Worm (Caenorhabditis elegans) whole organism, early embryonic: ENCODE results near the gene col-125.

Source experiments
- B0310.2 ChIP-seq: sonication (generic microtip); optimal IDR thresholded peaks from 2 replicates; lab custom pipeline; 2016; ENCODE audit warnings: mild to moderate bottlenecking, missing genetic modification characterization, missing compliant biosample characterization
- ama-1 ChIP-seq: fragments of 150-350 bp; optimal IDR thresholded peaks from 2 replicates; lab custom pipeline; 2014
- ceh-13 ChIP-seq: fragments of 200-800 bp; sonication (Bioruptor generic); optimal IDR thresholded peaks from 2 replicates; lab custom pipeline; 2018; ENCODE audit warnings: mild to moderate bottlenecking, missing genetic modification characterization, missing compliant biosample characterization
- ceh-36 ChIP-seq: sonication (generic microtip); optimal IDR thresholded peaks from 2 replicates; lab custom pipeline; 2016; ENCODE audit warnings: missing genetic modification characterization, inconsistent platforms, missing compliant biosample characterization
- flt-1 ChIP-seq: fragments of 200-800 bp; sonication (Bioruptor generic); IDR thresholded peaks from 2 replicates; pipeline ENCODE4 v1.3.6; 2022; ENCODE audit warnings: missing genetic modification characterization, missing compliant biosample characterization
- pes-1 ChIP-seq: fragments of 200-800 bp; sonication (Bioruptor generic); IDR thresholded peaks from 2 replicates; pipeline ENCODE4 v1.3.6; 2022; ENCODE audit warnings: missing genetic modification reagents, missing genetic modification characterization, missing compliant biosample characterization
- scrt-1 ChIP-seq: fragments of 200-800 bp; sonication (Bioruptor generic); IDR thresholded peaks from 2 replicates; pipeline ENCODE4 v1.3.6; 2022; ENCODE audit warnings: missing genetic modification characterization, missing compliant biosample characterization
- sea-1 ChIP-seq: fragments of 200-800 bp; sonication (Bioruptor generic); conservative IDR thresholded peaks from 2 replicates; pipeline ENCODE4 v1.3.6; 2022; ENCODE audit warnings: missing genetic modification characterization, missing compliant biosample characterization
- tbx-11 ChIP-seq: fragments of 200-800 bp; sonication (Bioruptor generic); IDR thresholded peaks from 2 replicates; pipeline ENCODE4 v1.3.6; 2022; ENCODE audit warnings: missing genetic modification characterization, missing compliant biosample characterization
- tbx-37 ChIP-seq: fragments of 200-800 bp; sonication (Bioruptor generic); conservative IDR thresholded peaks from 2 replicates; pipeline ENCODE4 v1.3.6; 2022; ENCODE audit warnings: missing genetic modification reagents, missing genetic modification characterization, missing compliant biosample characterization
- tra-4 ChIP-seq: sonication (generic microtip); optimal IDR thresholded peaks from 2 replicates; lab custom pipeline; 2017; ENCODE audit warnings: missing genetic modification characterization, missing compliant biosample characterization

- TF ChIP-seq tra-4 (no peak), B0310.2 (tag; lab: Kevin White, UChicago) (no peak), scrt-1 (GFP tag; lab: Robert Waterston, UW) (no peak), flt-1 (GFP tag; lab: Robert Waterston, UW) (no peak), tbx-11 (no peak), ceh-13 (GFP tag; lab: Kevin White, UChicago) (no peak), ama-1 (no peak), tbx-37 (no peak), sea-1 (no peak), ceh-36 (tag; lab: Kevin White, UChicago) (no peak), pes-1 (no peak)
Measured at ce11 chrIV:11261535-11261934, 36.2 kb downstream of the col-125 start, which contains the start of gene F54D1.1.
